Worm (Caenorhabditis elegans) whole organism, L3 larva: ENCODE measurements around the gene arrd-14.

Experiments
- aly-2 ChIP-seq: fragments of 150-350 bp; optimal IDR thresholded peaks from 2 replicates; lab custom pipeline; 2014; ENCODE audit warnings: missing biosample characterization, missing genetic modification characterization
- ama-1 ChIP-seq: fragments of 150-350 bp; optimal IDR thresholded peaks from 2 replicates; lab custom pipeline; 2018
- ceh-9 ChIP-seq: sonication (generic microtip); optimal IDR thresholded peaks from 2 replicates; lab custom pipeline; 2018; ENCODE audit warnings: missing biosample characterization, missing genetic modification characterization
- elt-1 ChIP-seq: fragments of 150-350 bp; optimal IDR thresholded peaks from 2 replicates; lab custom pipeline; 2014; ENCODE audit warnings: missing biosample characterization, missing genetic modification characterization
- fkh-2 ChIP-seq: fragments of 150-350 bp; optimal IDR thresholded peaks from 2 replicates; lab custom pipeline; 2014; ENCODE audit warnings: missing biosample characterization, missing genetic modification reagents, missing genetic modification characterization
- fos-1 ChIP-seq: fragments of 150-350 bp; optimal IDR thresholded peaks from 2 replicates; lab custom pipeline; 2014; ENCODE audit warnings: missing biosample characterization, missing genetic modification characterization
- jun-1 ChIP-seq: fragments of 150-350 bp; optimal IDR thresholded peaks from 2 replicates; lab custom pipeline; 2014; ENCODE audit warnings: missing biosample characterization, missing genetic modification reagents, missing genetic modification characterization
- nhr-11 ChIP-seq: fragments of 150-350 bp; optimal IDR thresholded peaks from 2 replicates; lab custom pipeline; 2014; ENCODE audit warnings: missing biosample characterization, missing genetic modification characterization
- nhr-237 ChIP-seq: fragments of 150-350 bp; optimal IDR thresholded peaks from 2 replicates; lab custom pipeline; 2014; ENCODE audit warnings: missing biosample characterization, missing genetic modification characterization
- tbx-2 ChIP-seq: sonication (generic microtip); optimal IDR thresholded peaks from 2 replicates; lab custom pipeline; 2016; ENCODE audit warnings: mild to moderate bottlenecking, missing genetic modification characterization, missing compliant biosample characterization

ce11 chrII:13723754-13724153 lies 28.4 kb upstream of the arrd-14 start:
- TF ChIP-seq nhr-11 (tag; lab: Kevin White, UChicago), result no peak
- TF ChIP-seq ceh-9 (tag; lab: Kevin White, UChicago), result no peak
- no peak for TF ChIP-seq tbx-2 (tag; lab: Kevin White, UChicago)
- no peak for TF ChIP-seq fkh-2
- TF ChIP-seq elt-1 (tag; lab: Kevin White, UChicago), result no peak
- TF ChIP-seq jun-1 (tag; lab: Kevin White, UChicago), result no peak
- TF ChIP-seq ama-1, result no peak
- TF ChIP-seq fos-1 (tag; lab: Kevin White, UChicago), result no peak
- TF ChIP-seq aly-2, result no peak
- no peak for TF ChIP-seq nhr-237 (tag; lab: Kevin White, UChicago)
